Fruit fly (Drosophila melanogaster) ovary, adult (tissue): ENCODE data around the gene Nepl8.

Experiments used
- CG17801 ChIP-seq: fragments of 200-800 bp; optimal IDR thresholded peaks from 2 replicates; lab custom pipeline; 2019; ENCODE audit warnings: missing biosample characterization, mild to moderate bottlenecking, missing genetic modification characterization, moderate library complexity; ENCODE audit not compliant: partially characterized antibody

Gene Nepl8

DNA sequence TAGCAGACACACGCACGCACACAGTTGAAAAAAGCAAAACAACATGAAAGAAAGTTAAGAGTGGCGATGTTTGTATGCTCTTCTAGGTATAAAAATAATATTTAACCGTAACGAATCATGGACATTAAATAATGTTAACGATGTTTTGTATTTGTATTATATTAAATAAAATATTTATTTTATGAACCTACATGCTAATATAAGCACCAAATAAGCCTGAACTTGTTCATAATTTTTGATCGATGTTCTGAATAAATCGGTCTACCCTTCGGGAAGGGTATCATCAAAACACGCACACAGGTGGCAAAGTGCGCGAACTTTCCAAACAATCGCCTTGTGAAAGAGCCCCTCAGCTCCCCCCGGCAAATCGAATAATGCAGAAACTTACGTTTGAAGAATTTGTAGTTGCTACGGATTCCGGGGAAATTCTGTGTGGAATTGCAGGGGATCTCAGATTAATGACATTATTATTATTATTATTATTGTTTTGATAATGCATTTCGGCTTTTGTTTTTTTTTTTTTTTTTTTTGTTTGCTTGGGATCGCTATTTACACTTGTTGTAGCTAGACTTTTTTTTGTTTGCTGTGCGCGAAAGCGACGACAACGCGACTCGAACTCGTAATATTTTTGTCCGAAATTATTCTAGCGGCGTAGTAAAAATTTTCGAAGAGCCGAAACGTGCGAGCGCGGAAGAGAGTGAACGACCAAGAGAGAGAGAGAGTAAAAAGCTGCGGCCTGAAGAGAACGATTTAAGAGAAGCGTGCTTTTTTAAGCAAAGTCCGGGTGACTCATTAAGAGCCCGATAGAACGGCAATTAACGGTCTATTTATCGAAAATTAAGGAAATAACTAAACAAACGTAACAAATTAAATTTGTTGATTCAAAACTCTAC, 31.9 kb downstream of the Nepl8 start:
- peak; percentile 8 for TF ChIP-seq CG17801 (GFP tag; lab: Kevin White, UChicago)

DNA sequence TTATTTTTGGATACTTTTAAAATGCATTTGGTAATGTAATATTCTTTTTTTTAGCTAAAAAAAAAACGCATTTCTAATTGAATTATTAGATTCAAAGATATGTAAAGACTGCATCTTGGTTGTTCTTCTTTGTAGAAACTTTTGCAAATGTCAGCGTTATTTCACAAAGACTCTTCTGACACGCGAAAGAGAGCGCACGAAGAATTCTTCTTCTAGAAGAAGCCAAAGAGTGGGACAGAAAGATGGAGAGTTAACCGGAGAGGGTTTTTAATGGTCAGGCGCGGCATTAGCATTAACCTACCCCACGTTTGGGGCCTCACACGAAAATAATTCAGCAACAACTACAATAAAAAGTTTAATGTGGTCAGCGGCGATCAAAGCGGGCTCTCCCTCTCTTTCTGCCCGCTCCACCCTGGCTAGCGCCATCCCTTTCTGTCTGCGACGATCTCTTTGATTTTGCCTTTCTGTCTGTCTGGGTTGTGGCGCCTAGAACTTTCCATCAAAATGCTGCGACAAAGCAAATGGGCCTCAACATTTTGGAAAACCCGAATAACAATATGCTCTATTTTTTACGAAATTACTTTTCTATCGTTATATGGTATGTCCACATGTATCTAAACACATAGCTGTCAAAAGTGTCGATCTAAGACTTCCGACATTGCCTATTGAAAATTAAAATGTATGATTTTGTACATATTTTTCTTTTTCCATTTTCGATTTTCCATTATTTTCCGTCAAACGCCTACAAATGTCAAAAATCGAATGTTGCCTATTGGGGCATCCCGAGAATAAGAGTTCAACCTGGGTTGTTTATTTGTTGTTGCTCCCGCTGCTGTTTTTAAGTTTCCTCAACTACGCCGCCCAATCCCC, 32.8 kb downstream of the Nepl8 start:
- TF ChIP-seq CG17801 (GFP tag; lab: Kevin White, UChicago), result no peak

DNA sequence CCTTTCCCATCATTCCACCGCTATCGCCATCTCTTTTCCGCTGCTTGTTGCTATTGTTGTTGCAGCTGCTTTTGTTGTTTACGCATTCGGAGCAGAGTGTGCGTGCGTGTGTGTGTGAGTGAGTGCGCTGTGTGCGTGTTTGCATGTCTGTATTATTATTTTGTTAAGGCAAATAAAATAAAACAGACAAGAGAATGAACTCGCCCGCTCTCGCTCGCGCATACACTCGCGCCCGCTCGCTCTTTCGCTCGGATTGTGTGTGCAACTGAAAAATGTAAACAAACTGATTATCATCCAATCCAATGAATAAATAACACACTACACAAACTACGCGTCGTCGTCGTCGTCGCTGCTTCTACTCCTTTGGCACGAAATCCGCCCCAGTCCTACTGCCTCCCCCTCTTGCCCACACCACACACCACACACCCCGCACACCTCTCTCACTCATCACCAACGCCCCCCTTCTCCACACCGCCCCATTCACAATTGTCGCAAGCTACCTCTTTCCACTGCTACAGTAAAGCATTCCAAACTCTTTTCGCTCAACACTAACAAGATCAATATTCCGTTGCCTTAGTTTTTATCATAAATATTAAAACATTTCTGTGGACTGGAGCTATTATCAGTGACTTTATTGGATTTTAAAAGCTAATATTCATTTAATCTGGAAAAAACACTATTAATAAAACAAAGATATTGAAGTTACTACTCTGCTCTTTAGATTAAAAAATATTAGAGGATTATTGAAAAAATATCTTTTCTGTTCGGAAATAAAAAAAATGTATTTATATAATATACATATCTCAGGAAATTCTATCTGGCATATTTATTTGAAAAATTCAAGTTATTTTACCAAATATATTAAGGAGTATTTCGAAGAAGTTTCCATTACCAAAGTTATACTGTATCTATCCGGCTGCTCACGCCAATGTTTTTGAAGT, 33.7 kb downstream of the Nepl8 start:
- TF ChIP-seq CG17801 (GFP tag; lab: Kevin White, UChicago), result peak; percentile 11

DNA sequence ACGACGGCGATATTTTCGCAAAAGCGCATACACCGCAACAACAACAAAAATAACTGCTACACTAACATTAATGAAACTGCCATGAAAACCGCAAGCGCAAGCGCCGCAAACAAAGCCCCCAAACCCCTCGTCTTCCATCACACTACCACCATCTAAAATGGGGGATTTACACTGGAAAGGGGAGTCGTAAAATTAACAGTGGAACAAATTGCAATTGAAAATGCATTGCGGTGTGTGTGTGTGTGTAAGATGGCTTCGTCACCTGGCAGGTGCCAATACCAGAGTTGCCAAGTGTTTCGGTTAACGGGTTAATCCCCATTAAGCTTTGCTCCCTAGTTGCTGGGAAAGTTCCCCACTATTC, 34.3 kb downstream of the Nepl8 start:
- no peak for TF ChIP-seq CG17801 (GFP tag; lab: Kevin White, UChicago)

DNA sequence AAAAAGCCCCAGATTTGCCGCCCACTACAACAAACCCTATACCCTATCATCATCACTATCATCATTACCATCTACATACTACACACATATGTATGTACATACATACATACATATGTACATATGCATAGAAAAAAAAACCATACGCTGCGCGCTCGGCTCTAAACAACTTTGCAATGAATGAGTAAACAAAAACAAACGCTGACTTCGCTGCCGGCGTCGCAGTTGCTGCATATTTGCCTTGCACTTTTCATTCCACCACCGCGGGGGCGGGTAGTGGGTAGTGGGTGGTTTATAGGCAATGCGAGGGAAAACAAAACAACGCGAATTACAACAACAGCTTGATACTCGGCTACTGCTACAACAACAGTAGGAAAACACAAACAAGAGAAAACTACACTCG, 35.1 kb downstream of the Nepl8 start:
- TF ChIP-seq CG17801 (GFP tag; lab: Kevin White, UChicago), result no peak

DNA sequence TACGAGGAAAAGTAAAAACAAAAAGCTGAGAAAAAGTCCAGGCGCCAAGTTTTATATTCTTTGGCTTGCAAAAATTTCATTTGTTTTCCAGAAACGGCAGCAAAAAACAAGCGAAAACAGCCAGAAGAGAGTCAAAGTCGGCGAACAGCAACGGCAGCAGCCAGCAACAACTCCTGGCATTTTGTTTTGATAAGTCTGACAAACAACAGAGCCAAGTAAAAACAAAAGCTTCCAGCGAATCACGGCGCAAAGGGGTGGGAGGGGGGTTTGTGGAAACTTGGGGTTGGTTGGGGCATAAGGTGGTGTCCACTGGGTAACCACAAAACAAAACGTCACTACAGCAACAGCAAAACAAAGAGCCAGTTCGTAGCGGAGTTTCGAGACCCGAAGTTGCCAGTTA, 37.2 kb downstream of the Nepl8 start:
- TF ChIP-seq CG17801 (GFP tag; lab: Kevin White, UChicago), result no peak

DNA sequence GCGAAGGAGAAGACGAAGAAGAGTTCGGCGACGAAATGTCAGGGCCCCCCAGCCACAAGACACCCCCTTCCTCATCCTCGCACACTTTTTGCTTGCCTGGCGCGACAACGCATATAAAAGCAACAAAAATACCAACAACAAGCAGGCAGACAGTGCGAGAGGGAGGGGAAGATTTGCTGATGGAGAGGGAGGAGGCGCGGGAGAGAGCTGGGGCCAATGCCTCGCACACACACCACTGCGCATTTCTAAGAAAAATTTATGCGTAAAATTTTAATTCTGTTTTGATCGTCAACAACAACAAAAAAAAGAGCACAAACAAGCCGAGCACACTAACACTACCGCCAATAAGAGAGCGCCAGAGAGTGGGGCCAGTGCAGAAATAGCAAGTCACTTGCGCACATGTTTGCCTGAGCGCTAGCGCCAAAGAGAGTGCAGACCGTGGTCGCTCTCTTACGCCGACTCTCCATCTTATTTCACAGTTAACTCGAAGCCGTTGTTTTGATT, 38.1 kb downstream of the Nepl8 start:
- no peak for TF ChIP-seq CG17801 (GFP tag; lab: Kevin White, UChicago)

DNA sequence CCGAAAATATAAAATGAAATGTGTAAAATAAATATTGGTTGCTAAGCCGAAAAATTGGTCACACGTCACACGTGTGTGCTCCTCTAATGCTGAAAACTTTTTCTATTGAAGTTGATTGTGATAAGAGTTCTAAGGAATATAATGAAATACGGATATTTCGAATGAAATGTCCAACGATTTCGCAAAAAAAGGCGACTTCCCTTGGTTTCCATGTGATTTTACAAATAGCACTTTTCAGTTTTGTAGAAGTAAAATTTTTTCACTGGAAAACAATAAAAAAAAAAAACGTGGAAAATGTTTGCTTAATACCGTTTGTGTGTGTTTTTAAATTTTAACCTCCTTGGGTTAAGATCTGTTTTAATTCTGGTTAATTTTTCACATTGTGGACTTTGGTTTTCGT, 38.6 kb downstream of the Nepl8 start:
- TF ChIP-seq CG17801 (GFP tag; lab: Kevin White, UChicago), result no peak

DNA sequence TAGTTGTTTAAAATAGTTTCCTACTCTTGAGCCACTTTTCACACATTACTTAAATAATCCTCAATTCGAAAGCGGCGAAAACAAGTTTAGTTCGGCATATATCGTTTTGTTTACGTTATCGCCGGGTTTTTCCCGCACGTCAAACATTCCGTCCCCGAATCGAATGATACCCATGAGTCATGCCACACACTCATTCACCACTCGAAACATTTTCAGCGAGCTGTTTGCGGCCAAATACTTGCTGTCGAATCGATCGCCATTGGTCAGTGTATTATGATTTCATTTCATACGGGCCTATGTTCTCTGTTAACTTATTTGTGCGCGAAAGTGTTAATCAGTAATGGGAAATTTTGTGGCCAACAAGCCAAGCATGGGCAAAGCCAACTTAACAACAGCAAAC, 40.5 kb downstream of the Nepl8 start:
- TF ChIP-seq CG17801 (GFP tag; lab: Kevin White, UChicago), result no peak

DNA sequence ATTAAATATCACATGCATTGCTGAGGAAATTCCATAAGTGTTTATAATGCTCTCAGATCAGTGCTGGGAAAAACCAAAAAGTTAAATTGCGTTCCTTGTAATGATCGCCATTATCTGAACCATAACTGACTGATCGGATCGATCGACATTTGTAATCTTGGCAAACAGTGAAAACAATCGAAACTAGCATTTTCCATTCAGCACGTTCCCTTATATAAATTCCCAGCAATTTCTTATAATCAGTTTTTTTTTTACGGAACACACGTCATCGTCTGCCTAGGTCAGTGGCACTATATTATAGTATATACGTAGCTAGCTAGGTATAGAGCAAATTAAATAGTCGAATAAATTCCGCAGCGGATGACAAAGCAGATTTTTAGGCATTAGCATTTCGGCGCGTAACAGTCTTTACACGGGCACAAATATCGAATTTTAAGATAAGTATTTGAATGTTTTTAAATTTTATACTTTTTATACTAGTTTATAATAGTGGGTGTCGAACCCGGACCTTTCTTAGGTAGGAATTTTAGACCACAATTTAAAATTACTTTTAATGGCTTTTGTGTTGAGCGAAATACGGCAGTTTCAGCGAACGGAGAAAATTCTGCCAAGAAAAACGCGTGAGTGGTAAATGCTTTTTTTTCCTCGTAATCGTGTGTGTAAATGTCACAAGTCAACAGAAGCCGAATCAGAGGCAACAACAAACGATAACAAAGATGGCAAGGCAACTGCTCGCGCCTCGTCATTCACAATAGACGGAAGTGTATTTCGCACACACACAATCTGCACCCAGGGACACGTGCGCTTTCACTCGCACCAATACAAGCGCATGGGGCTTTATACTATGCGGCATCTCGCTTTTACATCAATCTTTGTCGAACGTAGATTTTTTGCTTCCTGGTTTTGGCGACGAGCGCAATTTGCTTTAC, 41.8 kb downstream of the Nepl8 start:
- no peak for TF ChIP-seq CG17801 (GFP tag; lab: Kevin White, UChicago)

DNA sequence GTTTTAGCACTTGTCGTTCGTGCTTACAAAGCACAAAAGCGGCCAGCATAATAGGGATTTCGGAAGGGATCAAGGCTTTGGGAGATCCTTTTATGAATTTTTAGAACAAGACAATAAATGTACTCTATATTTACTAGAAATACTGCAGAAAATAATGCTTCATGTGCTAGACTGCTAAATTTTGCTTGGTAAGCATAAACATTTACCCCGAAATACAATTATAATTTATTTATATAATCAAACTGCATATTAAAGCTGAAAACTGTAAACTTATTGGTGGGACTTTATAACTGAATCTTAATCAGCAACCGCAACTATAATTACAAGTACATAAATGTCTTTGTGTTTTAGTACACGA, 42.4 kb downstream of the Nepl8 start:
- TF ChIP-seq CG17801 (GFP tag; lab: Kevin White, UChicago), result no peak

DNA sequence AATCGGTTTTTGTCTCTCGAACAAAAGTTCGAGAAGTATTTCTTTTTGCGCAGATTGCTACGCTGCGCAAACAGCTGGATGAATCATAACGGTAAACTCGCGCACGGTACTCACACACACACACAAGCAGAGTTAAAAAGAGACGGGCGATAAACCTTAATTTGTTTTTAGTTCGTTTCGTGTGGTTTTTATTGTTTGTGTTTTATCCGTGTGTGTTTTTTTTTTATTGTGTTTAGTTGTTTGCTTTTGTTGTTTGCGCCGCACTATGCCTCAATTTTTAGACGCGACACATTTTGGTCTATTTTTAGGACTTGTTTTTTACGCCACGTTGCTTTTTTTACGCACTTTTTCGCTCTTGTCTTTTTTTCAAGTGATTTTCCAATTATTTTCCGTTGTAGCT, 42.9 kb downstream of the Nepl8 start:
- no peak for TF ChIP-seq CG17801 (GFP tag; lab: Kevin White, UChicago)

DNA sequence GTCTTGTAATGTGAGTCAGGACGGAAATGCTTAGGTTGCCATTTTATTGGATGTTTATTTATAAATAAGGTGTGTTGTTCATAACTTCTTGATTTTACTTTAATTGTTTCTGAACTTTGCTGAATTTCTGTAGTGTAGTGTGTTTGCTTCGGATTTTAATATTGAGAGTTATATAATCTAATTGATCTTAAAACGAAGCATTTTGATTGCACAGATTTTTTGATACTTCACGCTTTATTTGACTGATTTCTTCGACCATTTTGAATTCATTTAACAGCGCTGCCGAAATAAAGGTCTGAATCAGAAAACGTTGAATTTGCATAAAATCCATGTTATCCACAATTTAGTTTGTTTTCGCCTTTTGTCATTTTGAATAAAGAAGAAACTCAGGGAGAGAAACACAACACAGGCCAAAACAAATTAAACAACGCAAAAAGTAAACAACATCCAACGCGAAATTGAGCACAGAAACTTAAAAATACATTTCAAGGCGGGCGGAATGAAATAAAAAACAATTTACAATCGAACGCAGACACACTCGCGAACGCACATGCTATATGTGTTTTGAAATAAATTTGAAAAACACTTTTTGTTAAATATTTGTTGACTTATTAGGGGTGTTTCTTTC, 43.7 kb downstream of the Nepl8 start:
- no peak for TF ChIP-seq CG17801 (GFP tag; lab: Kevin White, UChicago)
